1 fruit fly cellular context compared by ENCODE assay signal in the genomic region with DNA sequence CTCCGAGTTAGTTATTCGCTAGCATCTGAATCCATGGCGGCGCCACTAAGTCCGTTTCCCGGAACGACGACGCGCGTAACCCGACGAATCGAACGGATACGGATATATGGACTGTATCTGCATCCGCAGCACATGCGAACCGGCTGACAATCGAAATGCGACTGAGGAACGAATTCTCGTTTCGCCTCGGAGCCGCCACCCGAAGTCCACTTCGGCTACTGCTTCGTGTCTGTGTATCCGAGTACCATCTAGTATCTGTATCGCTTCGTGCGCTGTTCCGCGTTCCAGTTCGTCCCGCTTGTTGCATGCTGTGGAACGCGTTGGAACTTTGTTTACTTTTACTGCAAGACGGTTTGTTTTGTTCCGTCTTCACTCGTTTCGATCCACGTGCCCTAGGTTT.
TF ChIP-seq lines count a peak whose summit lies in the region.

A gene (minus strand): TSS at position 167 of the 400 bp plus-strand sequence.

TF ChIP-seq in whole organism, embryonic, 481 proteins besides CTCF, POLR2A, EP300 and RAD21 (continued from another document):
- TF ChIP-seq onecut (GFP tag; IDR thresholded peaks at IDR 0.05; lab: Robert Waterston, UW) = peak; percentile 50; the same call in 1 of the 2 replicates
- TF ChIP-seq disco-r (GFP tag; optimal IDR thresholded peaks at IDR 0.05; lab: Kevin White, UChicago) = peak; percentile 24
- peak; percentile 39; the same call in 1 of the 2 replicates for TF ChIP-seq tna (GFP tag; IDR thresholded peaks at IDR 0.05; lab: Robert Waterston, UW; ENCODE audit: partially characterized antibody)
- TF ChIP-seq CG4424 (GFP tag; optimal IDR thresholded peaks at IDR 0.05; lab: Kevin White, UChicago) = peak; percentile 6
- TF ChIP-seq CG4854 (GFP tag; optimal IDR thresholded peaks at IDR 0.05; lab: Kevin White, UChicago) = peak; percentile 26
- peak; percentile 47 for TF ChIP-seq CG9727 (GFP tag; optimal IDR thresholded peaks at IDR 0.05; lab: Kevin White, UChicago)
- no peak for TF ChIP-seq CG12155 (GFP tag; optimal IDR thresholded peaks at IDR 0.05; lab: Kevin White, UChicago)
- TF ChIP-seq CG12391 (tag; optimal IDR thresholded peaks at IDR 0.05; lab: Kevin White, UChicago) = peak; percentile 22
- TF ChIP-seq trem (tag; optimal IDR thresholded peaks at IDR 0.05; lab: Kevin White, UChicago) = peak; percentile 41
- TF ChIP-seq chn (GFP tag; optimal IDR thresholded peaks at IDR 0.05; lab: Kevin White, UChicago) = peak; percentile 46
- TF ChIP-seq maf-S (GFP tag; optimal IDR thresholded peaks at IDR 0.05; lab: Kevin White, UChicago) = peak; percentile 27
- no peak for TF ChIP-seq luna (GFP tag; optimal IDR thresholded peaks at IDR 0.05; lab: Kevin White, UChicago)
- TF ChIP-seq CG1024 (GFP tag; IDR thresholded peaks at IDR 0.05; lab: Robert Waterston, UW) = peak; percentile 7; the same call in 1 of the 2 replicates
- peak; percentile 72 for TF ChIP-seq Opbp (GFP tag; IDR thresholded peaks at IDR 0.05; lab: Robert Waterston, UW; ENCODE audit: partially characterized antibody)
- TF ChIP-seq Atf6 (GFP tag; IDR thresholded peaks at IDR 0.05; lab: Robert Waterston, UW) = peak; percentile 77
- peak; percentile 45 for TF ChIP-seq Camta (GFP tag; optimal IDR thresholded peaks at IDR 0.05; lab: Kevin White, UChicago)
- TF ChIP-seq dmrt11E (tag; optimal IDR thresholded peaks at IDR 0.05; lab: Kevin White, UChicago) = peak; percentile 32
- TF ChIP-seq her (GFP tag; optimal IDR thresholded peaks at IDR 0.05; lab: Kevin White, UChicago) = peak; percentile 57
- no peak for TF ChIP-seq Atf3 (GFP tag; optimal IDR thresholded peaks at IDR 0.05; lab: Kevin White, UChicago)
- peak; percentile 64 for TF ChIP-seq gro (GFP tag; optimal IDR thresholded peaks at IDR 0.05; lab: Kevin White, UChicago)
- peak; percentile 100 for TF ChIP-seq scrt (GFP tag; optimal IDR thresholded peaks at IDR 0.05; lab: Kevin White, UChicago)
- TF ChIP-seq E2f2 (GFP tag; IDR thresholded peaks at IDR 0.05; lab: Robert Waterston, UW) = peak; percentile 22; the same call in 1 of the 2 replicates
- peak; percentile 47 for TF ChIP-seq CG12659 (GFP tag; optimal IDR thresholded peaks at IDR 0.05; lab: Kevin White, UChicago)
- TF ChIP-seq Blimp-1 (GFP tag; optimal IDR thresholded peaks at IDR 0.05; lab: Kevin White, UChicago) = peak; percentile 21
- peak in 1 of 2 experiments; percentile 51 for TF ChIP-seq Eip74EF (GFP tag; optimal IDR thresholded peaks at IDR 0.05; lab: Kevin White, UChicago)
- TF ChIP-seq dimm (GFP tag; IDR thresholded peaks at IDR 0.05; lab: Robert Waterston, UW) = no peak
- peak; percentile 42 for TF ChIP-seq CG18619 (GFP tag; optimal IDR thresholded peaks at IDR 0.05; lab: Kevin White, UChicago)
- peak; percentile 45; the same call in 1 of the 3 replicates for TF ChIP-seq CG7963 (GFP tag; IDR thresholded peaks at IDR 0.05; lab: Robert Waterston, UW; ENCODE audit: partially characterized antibody)
- peak; percentile 71 for TF ChIP-seq toy (GFP tag; IDR thresholded peaks at IDR 0.05; lab: Robert Waterston, UW)
- peak; percentile 55 for TF ChIP-seq CG6854 (GFP tag; optimal IDR thresholded peaks at IDR 0.05; lab: Kevin White, UChicago)
- peak; percentile 64; the same call in 1 of the 2 replicates for TF ChIP-seq CG14014 (GFP tag; IDR thresholded peaks at IDR 0.05; lab: Robert Waterston, UW)
- TF ChIP-seq CG7745 (tag; optimal IDR thresholded peaks at IDR 0.05; lab: Kevin White, UChicago) = peak; percentile 73
- peak; percentile 51; the same call in 2 of the 3 replicates for TF ChIP-seq zfh1 (GFP tag; IDR thresholded peaks at IDR 0.05; lab: Robert Waterston, UW)
- TF ChIP-seq hth (optimal IDR thresholded peaks at IDR 0.05; lab: Kevin White, UChicago) = no peak
- peak; percentile 7 for TF ChIP-seq Vsx1 (GFP tag; optimal IDR thresholded peaks at IDR 0.05; lab: Kevin White, UChicago)
- TF ChIP-seq CG8924 (tag; optimal IDR thresholded peaks at IDR 0.05; lab: Kevin White, UChicago) = peak; percentile 47
- TF ChIP-seq CG31441 (GFP tag; IDR thresholded peaks at IDR 0.05; lab: Robert Waterston, UW) = peak; percentile 16; the same call in 1 of the 2 replicates
- no peak for TF ChIP-seq CG11560 (tag; IDR thresholded peaks at IDR 0.05; lab: Robert Waterston, UW)
- TF ChIP-seq fd96Cb (tag; optimal IDR thresholded peaks at IDR 0.05; lab: Kevin White, UChicago) = no peak
- peak; percentile 53 for TF ChIP-seq CG2712 (tag; optimal IDR thresholded peaks at IDR 0.05; lab: Kevin White, UChicago)
- peak; percentile 73 for TF ChIP-seq CG32767 (GFP tag; IDR thresholded peaks at IDR 0.05; lab: Robert Waterston, UW)
